Fruit fly (Drosophila melanogaster): ENCODE results near the gene CG13625.
A peak's percentile ranks its signal among the peaks of the same experiment; 100 is the strongest.

Gene CG13625

dm6 chr3R:24574123-24574522, 10.8 kb downstream of the CG13625 start (continued):
- TF ChIP-seq bsh (GFP tag; optimal IDR thresholded peaks at IDR 0.05) (peak in 1 of 2 experiments; percentile 17), Deaf1 (tag; optimal IDR thresholded peaks at IDR 0.05) (peak; percentile 38), Stat92E (GFP tag; optimal IDR thresholded peaks at IDR 0.05) (no peak), aop (GFP tag; IDR thresholded peaks at IDR 0.05) (no peak), Myb (GFP tag; optimal IDR thresholded peaks at IDR 0.05) (no peak), PHDP (tag; optimal IDR thresholded peaks at IDR 0.05) (peak; percentile 69), CG5953 (GFP tag; IDR thresholded peaks at IDR 0.05) (no peak), gt (GFP tag; IDR thresholded peaks at IDR 0.05) (no peak), CG34376 (GFP tag; optimal IDR thresholded peaks at IDR 0.05) (peak; percentile 79), CG9727 (GFP tag; optimal IDR thresholded peaks at IDR 0.05) (peak; percentile 76), CG9797 (GFP tag; optimal IDR thresholded peaks at IDR 0.05) (no peak), CG15269 (tag; optimal IDR thresholded peaks at IDR 0.05) (peak; percentile 73), GATAe (GFP tag; conservative IDR thresholded peaks at IDR 0.05) (no peak), exex (tag; optimal IDR thresholded peaks at IDR 0.05) (peak; percentile 37), sens (GFP tag) (peak; percentile 59), Lhr (GFP tag; optimal IDR thresholded peaks at IDR 0.05) (no peak), CG7556 (GFP tag; optimal IDR thresholded peaks at IDR 0.05) (peak; percentile 89), C15 (GFP tag; IDR thresholded peaks at IDR 0.05) (no peak), inv (GFP tag; IDR thresholded peaks at IDR 0.05; ENCODE audit: partially characterized antibody) (no peak), pzg (GFP tag; optimal IDR thresholded peaks at IDR 0.05) (no peak), Max (GFP tag; optimal IDR thresholded peaks at IDR 0.05) (no peak), CG31441 (GFP tag; IDR thresholded peaks at IDR 0.05) (peak; percentile 63), fd102C (GFP tag; optimal IDR thresholded peaks at IDR 0.05) (no peak), CG12104 (GFP tag; optimal IDR thresholded peaks at IDR 0.05) (no peak), hkb (optimal IDR thresholded peaks at IDR 0.05) (no peak), hkb (GFP tag; IDR thresholded peaks at IDR 0.05) (0 out of 2 replicates have a peak, but pooled peaks have one; percentile 41), lab (GFP tag; optimal IDR thresholded peaks at IDR 0.05) (peak; percentile 83), CG10979 (tag; optimal IDR thresholded peaks at IDR 0.05) (peak; percentile 29), CG8924 (tag; optimal IDR thresholded peaks at IDR 0.05) (peak; percentile 78), lmd (GFP tag; IDR thresholded peaks at IDR 0.05) (peak; percentile 25; the same call in 1 of the 2 replicates), tio (GFP tag; optimal IDR thresholded peaks at IDR 0.05) (no peak), Hmr (GFP tag; optimal IDR thresholded peaks at IDR 0.05) (peak; percentile 85), NfI (GFP tag; optimal IDR thresholded peaks at IDR 0.05) (peak; percentile 55), Kr (GFP tag; optimal IDR thresholded peaks at IDR 0.05) (no peak), gce (GFP tag; IDR thresholded peaks at IDR 0.05) (no peak), unpg (GFP tag; optimal IDR thresholded peaks at IDR 0.05) (peak; percentile 64), bigmax (GFP tag; optimal IDR thresholded peaks at IDR 0.05) (no peak), vvl (GFP tag; IDR thresholded peaks at IDR 0.05) (peak; percentile 31; the same call in 1 of the 2 replicates), tgo (GFP tag; IDR thresholded peaks at IDR 0.05) (peak; percentile 51; the same call in 1 of the 3 replicates), Six4 (GFP tag; optimal IDR thresholded peaks at IDR 0.05) (no peak), CG12659 (GFP tag; optimal IDR thresholded peaks at IDR 0.05) (peak; percentile 68), crol (GFP tag; IDR thresholded peaks at IDR 0.05) (no peak), chn (GFP tag; optimal IDR thresholded peaks at IDR 0.05) (no peak), mam (GFP tag; optimal IDR thresholded peaks at IDR 0.05) (peak; percentile 7), gem (tag; optimal IDR thresholded peaks at IDR 0.05) (peak; percentile 80), CG7839 (tag; optimal IDR thresholded peaks at IDR 0.05) (peak; percentile 77), en (GFP tag; optimal IDR thresholded peaks at IDR 0.05) (no peak), caup (GFP tag; optimal IDR thresholded peaks at IDR 0.05; ENCODE audit: severe bottlenecking) (peak; percentile 60), CG3726 (GFP tag; IDR thresholded peaks at IDR 0.05) (no peak), CG11696 (GFP tag; IDR thresholded peaks at IDR 0.05) (peak; percentile 76), CG30020 (tag; optimal IDR thresholded peaks at IDR 0.05) (no peak)

Data from whole organism, embryonic.